Fruit fly (Drosophila melanogaster): ENCODE data around the gene sty.
A peak's percentile ranks its signal among the peaks of the same experiment; 100 is the strongest.

sty gene

DNA sequence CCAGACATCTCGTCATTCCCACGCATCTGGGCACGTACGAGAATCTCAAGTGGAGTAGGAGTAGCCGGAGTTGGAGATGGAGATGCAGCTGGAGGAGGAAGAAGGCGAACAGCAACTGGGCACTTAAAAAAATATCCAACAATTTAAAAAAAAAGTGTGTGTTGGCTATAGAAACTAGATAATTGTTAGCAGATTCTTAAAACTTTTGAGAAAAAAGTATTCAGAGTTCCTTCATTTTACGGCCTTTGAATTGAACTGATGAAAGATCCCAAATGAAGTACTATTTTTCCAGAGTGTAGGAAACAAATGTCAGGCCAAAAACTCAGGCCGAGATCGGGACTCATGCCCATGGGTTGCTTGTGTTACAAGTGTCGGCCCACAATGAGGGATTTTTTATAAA lies 32.9 kb downstream of the sty start (continued):
- peak; percentile 50 for TF ChIP-seq CG8319 (GFP tag; optimal IDR thresholded peaks at IDR 0.05)
- TF ChIP-seq Blimp-1 (GFP tag; optimal IDR thresholded peaks at IDR 0.05): peak; percentile 14
- TF ChIP-seq salr (GFP tag; optimal IDR thresholded peaks at IDR 0.05): peak; percentile 6 to 47
- peak; percentile 79 for TF ChIP-seq Sox14 (GFP tag; optimal IDR thresholded peaks at IDR 0.05)
- peak; percentile 71 for TF ChIP-seq spab (GFP tag; optimal IDR thresholded peaks at IDR 0.05)
- TF ChIP-seq Hr38 (GFP tag; optimal IDR thresholded peaks at IDR 0.05): no peak
- peak; percentile 70 for TF ChIP-seq CG34406 (GFP tag; optimal IDR thresholded peaks at IDR 0.05)
- TF ChIP-seq CG15336 (GFP tag; IDR thresholded peaks at IDR 0.05): peak; percentile 60; the same call in 1 of the 2 replicates
- peak; percentile 62 for TF ChIP-seq CG11762 (GFP tag; optimal IDR thresholded peaks at IDR 0.05; ENCODE audit: insufficient read depth)
- TF ChIP-seq CG4318 (GFP tag; optimal IDR thresholded peaks at IDR 0.05): peak; percentile 27
- peak; percentile 23; the same call in 1 of the 2 replicates for TF ChIP-seq Gug (GFP tag; IDR thresholded peaks at IDR 0.05)
- no peak for TF ChIP-seq dac (GFP tag; optimal IDR thresholded peaks at IDR 0.05)
- no peak for TF ChIP-seq fkh (GFP tag; optimal IDR thresholded peaks at IDR 0.05)
- peak; percentile 69 for TF ChIP-seq cyc (GFP tag; optimal IDR thresholded peaks at IDR 0.05)
- peak; percentile 76 for TF ChIP-seq CG3032 (tag; optimal IDR thresholded peaks at IDR 0.05)
- TF ChIP-seq Sox102F (GFP tag; optimal IDR thresholded peaks at IDR 0.05): peak; percentile 60
- peak; percentile 82 for TF ChIP-seq CG3919 (GFP tag; optimal IDR thresholded peaks at IDR 0.05)
- peak; percentile 85 for TF ChIP-seq Met (GFP tag; optimal IDR thresholded peaks at IDR 0.05)
- peak; percentile 78 for TF ChIP-seq Eip75B (GFP tag; optimal IDR thresholded peaks at IDR 0.05)
- TF ChIP-seq CG6276 (GFP tag; optimal IDR thresholded peaks at IDR 0.05): peak; percentile 19
- TF ChIP-seq Eip78C (GFP tag): peak; percentile 95
- peak; percentile 70 for TF ChIP-seq OdsH (GFP tag; optimal IDR thresholded peaks at IDR 0.05)

dm6 chr3L:3390525-3390924 lies 34.2 kb downstream of the sty start:
- peak; percentile 94 for TF ChIP-seq fkh (GFP tag; optimal IDR thresholded peaks at IDR 0.05)
- TF ChIP-seq dac (GFP tag; optimal IDR thresholded peaks at IDR 0.05): no peak
- peak; percentile 2 for TF ChIP-seq CG31627 (GFP tag; optimal IDR thresholded peaks at IDR 0.05)
- peak; percentile 55 for TF ChIP-seq svp (GFP tag)
- peak; percentile 37 for TF ChIP-seq Eip78C (GFP tag)
- TF ChIP-seq Sox14 (GFP tag; optimal IDR thresholded peaks at IDR 0.05): no peak

dm6 chr3L:3389666-3390059 lies 35.1 kb downstream of the sty start:
- TF ChIP-seq CG34406 (GFP tag; optimal IDR thresholded peaks at IDR 0.05) (peak; percentile 48), CG6792 (GFP tag; optimal IDR thresholded peaks at IDR 0.05) (peak; percentile 59), ss (GFP tag; optimal IDR thresholded peaks at IDR 0.05) (no peak), Eip78C (GFP tag) (peak; percentile 89), CG11294 (GFP tag; IDR thresholded peaks at IDR 0.05) (0 out of 2 replicates have a peak, but pooled peaks have one; percentile 3), Blimp-1 (GFP tag; optimal IDR thresholded peaks at IDR 0.05) (peak; percentile 77), Sox14 (GFP tag; optimal IDR thresholded peaks at IDR 0.05) (peak; percentile 50), CG3919 (GFP tag; optimal IDR thresholded peaks at IDR 0.05) (peak; percentile 79), CG4318 (GFP tag; optimal IDR thresholded peaks at IDR 0.05) (no peak), Hr38 (GFP tag; optimal IDR thresholded peaks at IDR 0.05) (no peak), lz (GFP tag; optimal IDR thresholded peaks at IDR 0.05) (peak; percentile 90), CG10669 (GFP tag; optimal IDR thresholded peaks at IDR 0.05) (no peak), CG11762 (GFP tag; optimal IDR thresholded peaks at IDR 0.05; ENCODE audit: insufficient read depth) (peak; percentile 14), CG9139 (GFP tag; optimal IDR thresholded peaks at IDR 0.05) (no peak), pdm3 (GFP tag; optimal IDR thresholded peaks at IDR 0.05) (peak; percentile 41), CG6808 (GFP tag; optimal IDR thresholded peaks at IDR 0.05) (no peak), vri (GFP tag; optimal IDR thresholded peaks at IDR 0.05) (peak; percentile 45), CG10631 (GFP tag; optimal IDR thresholded peaks at IDR 0.05) (peak; percentile 53), CG1621 (tag; optimal IDR thresholded peaks at IDR 0.05) (no peak), dsx (GFP tag; optimal IDR thresholded peaks at IDR 0.05; ENCODE audit: poor library complexity, severe bottlenecking) (no peak), net (GFP tag; optimal IDR thresholded peaks at IDR 0.05) (peak; percentile 34), CG6163 (GFP tag; IDR thresholded peaks at IDR 0.05) (no peak), CG7368 (GFP tag; optimal IDR thresholded peaks at IDR 0.05) (peak; percentile 43), Hr4 (GFP tag; optimal IDR thresholded peaks at IDR 0.05) (peak; percentile 23), CG8319 (GFP tag; optimal IDR thresholded peaks at IDR 0.05) (peak; percentile 27), CG8119 (GFP tag; IDR thresholded peaks at IDR 0.05) (no peak; the same call in 2 of the 3 replicates), Smox (GFP tag; optimal IDR thresholded peaks at IDR 0.05) (peak; percentile 83), topi (GFP tag; optimal IDR thresholded peaks at IDR 0.05) (peak; percentile 93), achi (GFP tag; optimal IDR thresholded peaks at IDR 0.05) (no peak), fkh (GFP tag; optimal IDR thresholded peaks at IDR 0.05) (no peak), CG15336 (GFP tag; IDR thresholded peaks at IDR 0.05) (no peak; the same call in 1 of the 2 replicates), cyc (GFP tag; optimal IDR thresholded peaks at IDR 0.05) (peak; percentile 87), Eip93F (GFP tag; optimal IDR thresholded peaks at IDR 0.05) (peak; percentile 54), CG32006 (GFP tag; optimal IDR thresholded peaks at IDR 0.05) (peak; percentile 36)
